Fruit fly (Drosophila melanogaster) whole organism, pupa: ENCODE results near the gene CG5674.

Source experiments
- CG10348 ChIP-seq: fragments of 200-800 bp; sonication (Bioruptor generic); IDR thresholded peaks from 2 replicates; pipeline ENCODE4 v1.3.6; 2022; ENCODE audit warnings: missing biosample characterization, missing genetic modification characterization
- CG12605 ChIP-seq: fragments of 200-800 bp; sonication (Bioruptor generic); IDR thresholded peaks from 2 replicates; pipeline ENCODE4 v1.3.6; 2022; ENCODE audit warnings: missing biosample characterization, missing genetic modification characterization
- CG13204 ChIP-seq: fragments of 200-800 bp; sonication (Bioruptor generic); optimal IDR thresholded peaks from 2 replicates; lab custom pipeline; 2018; ENCODE audit warnings: missing biosample characterization, mild to moderate bottlenecking, missing genetic modification characterization, moderate library complexity
- CG14655 ChIP-seq: fragments of 200-800 bp; sonication (Bioruptor generic); optimal IDR thresholded peaks from 3 replicates; lab custom pipeline; 2017; ENCODE audit warnings: mild to moderate bottlenecking, missing biosample characterization, missing genetic modification reagents, missing genetic modification characterization
- CG15710 ChIP-seq: fragments of 200-800 bp; sonication (Bioruptor generic); optimal IDR thresholded peaks from 2 replicates; lab custom pipeline; 2018; ENCODE audit warnings: missing biosample characterization, mild to moderate bottlenecking, missing genetic modification characterization, moderate library complexity
- CG17806 ChIP-seq: fragments of 200-800 bp; sonication (Bioruptor generic); optimal IDR thresholded peaks from 2 replicates; lab custom pipeline; 2018; ENCODE audit warnings: missing biosample characterization, mild to moderate bottlenecking, missing genetic modification characterization, moderate library complexity
- CG32121 ChIP-seq: fragments of 200-800 bp; sonication (Bioruptor generic); IDR thresholded peaks from 2 replicates; pipeline ENCODE4 v1.3.6; 2022; ENCODE audit warnings: missing biosample characterization, missing genetic modification characterization
- CG34367 ChIP-seq: fragments of 200-800 bp; sonication (Bioruptor generic); optimal IDR thresholded peaks from 2 replicates; lab custom pipeline; 2018; ENCODE audit warnings: missing biosample characterization, mild to moderate bottlenecking, missing genetic modification characterization
- CG4496 ChIP-seq: fragments of 200-800 bp; sonication (Bioruptor generic); IDR thresholded peaks from 3 replicates; pipeline ENCODE4 v1.3.6; 2022; ENCODE audit warnings: missing biosample characterization, missing genetic modification characterization
- CG8159 ChIP-seq: fragments of 200-800 bp; sonication (Bioruptor generic); optimal IDR thresholded peaks from 3 replicates; lab custom pipeline; 2018; ENCODE audit warnings: missing biosample characterization, mild to moderate bottlenecking, missing genetic modification characterization, moderate library complexity
- CG8301 ChIP-seq: fragments of 200-800 bp; sonication (Bioruptor generic); optimal IDR thresholded peaks from 2 replicates; lab custom pipeline; 2018; ENCODE audit warnings: missing biosample characterization, mild to moderate bottlenecking, missing genetic modification characterization
- CG9948 ChIP-seq: fragments of 200-800 bp; sonication (Bioruptor generic); optimal IDR thresholded peaks from 2 replicates; lab custom pipeline; 2018; ENCODE audit warnings: missing biosample characterization, mild to moderate bottlenecking, missing genetic modification characterization, moderate library complexity
- D1 ChIP-seq: fragments of 200-800 bp; sonication (Bioruptor generic); optimal IDR thresholded peaks from 2 replicates; lab custom pipeline; 2018; ENCODE audit warnings: missing biosample characterization, mild to moderate bottlenecking, missing genetic modification characterization, moderate library complexity
- EcR ChIP-seq: fragments of 200-800 bp; sonication (Bioruptor generic); optimal IDR thresholded peaks from 3 replicates; lab custom pipeline; 2019; ENCODE audit warnings: missing biosample characterization, missing genetic modification characterization, mild to moderate bottlenecking, moderate library complexity, missing genetic modification reagents
- Ets98B ChIP-seq: fragments of 200-800 bp; sonication (Bioruptor generic); IDR thresholded peaks from 2 replicates; pipeline ENCODE4 v1.3.6; 2022; ENCODE audit warnings: missing biosample characterization, missing genetic modification characterization
- Pif1A ChIP-seq: fragments of 200-800 bp; sonication (Bioruptor generic); optimal IDR thresholded peaks from 3 replicates; lab custom pipeline; 2016; ENCODE audit warnings: missing biosample characterization, missing genetic modification characterization
- Pif1B ChIP-seq: fragments of 200-800 bp; sonication (Bioruptor generic); optimal IDR thresholded peaks from 3 replicates; lab custom pipeline; 2016; ENCODE audit warnings: missing biosample characterization, missing genetic modification characterization
- Snoo ChIP-seq: fragments of 200-800 bp; sonication (Bioruptor generic); optimal IDR thresholded peaks from 3 replicates; lab custom pipeline; 2017; ENCODE audit warnings: missing biosample characterization, mild to moderate bottlenecking, missing genetic modification characterization, inconsistent platforms
- fd96Ca ChIP-seq: fragments of 200-800 bp; sonication (Bioruptor generic); IDR thresholded peaks from 3 replicates; pipeline ENCODE4 v1.3.6; 2022; ENCODE audit warnings: missing biosample characterization, missing genetic modification characterization
- gl ChIP-seq: fragments of 200-800 bp; sonication (Bioruptor generic); optimal IDR thresholded peaks from 2 replicates; lab custom pipeline; 2018; ENCODE audit warnings: missing biosample characterization, mild to moderate bottlenecking, missing genetic modification characterization
- rn ChIP-seq: fragments of 200-800 bp; sonication (Bioruptor generic); IDR thresholded peaks from 2 replicates; pipeline ENCODE4 v1.3.6; 2022; ENCODE audit warnings: missing biosample characterization, missing genetic modification characterization

Gene CG5674

DNA sequence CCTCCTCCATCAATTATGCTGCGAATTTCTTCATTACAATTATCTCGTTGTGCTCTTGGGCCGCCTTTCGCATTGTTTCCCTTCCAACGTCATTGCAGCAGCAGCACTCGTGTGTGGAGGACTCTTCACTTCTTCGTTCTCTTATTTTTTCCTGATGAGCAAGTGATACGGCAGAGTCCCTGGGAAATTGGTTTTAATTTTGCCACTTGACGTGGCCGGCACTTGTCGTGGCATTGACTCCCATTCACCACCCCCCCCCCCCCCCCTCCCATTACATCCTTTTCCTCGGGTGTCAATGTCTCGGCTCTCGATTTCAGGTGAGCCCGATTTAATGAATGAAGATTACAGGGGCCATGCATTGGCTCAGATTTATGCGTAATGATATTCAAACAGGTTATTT lies 39.0 kb downstream of the CG5674 start:
- TF ChIP-seq CG34367 (tag; lab: Kevin White, UChicago) (no peak), CG8301 (no peak), CG10348 (GFP tag; lab: Robert Waterston, UW) (no peak), CG12605 (GFP tag; lab: Robert Waterston, UW) (no peak), EcR (GFP tag; lab: Kevin White, UChicago) (peak; percentile 69)

- TF ChIP-seq CG4496 (peak; percentile 93), CG12605 (GFP tag; lab: Robert Waterston, UW) (peak; percentile 82), Pif1A (GFP tag; lab: Kevin White, UChicago) (peak; percentile 53), CG8159 (tag; lab: Kevin White, UChicago) (peak; percentile 76), CG13204 (peak; percentile 45), CG32121 (GFP tag; lab: Robert Waterston, UW) (peak; percentile 95), fd96Ca (GFP tag; lab: Robert Waterston, UW) (peak; percentile 87), CG9948 (tag; lab: Kevin White, UChicago) (peak; percentile 76), CG14655 (peak; percentile 80), gl (tag; lab: Kevin White, UChicago) (peak; percentile 14), Snoo (tag; lab: Kevin White, UChicago) (peak; percentile 62), EcR (GFP tag; lab: Kevin White, UChicago) (peak; percentile 23), CG34367 (tag; lab: Kevin White, UChicago) (peak; percentile 58), CG8301 (peak; percentile 75), Ets98B (GFP tag; lab: Robert Waterston, UW) (peak; percentile 91), CG10348 (GFP tag; lab: Robert Waterston, UW) (peak; percentile 53; the same call in 1 of the 2 replicates), CG15710 (tag; lab: Kevin White, UChicago) (peak; percentile 76), rn (peak; percentile 89), CG17806 (tag; lab: Kevin White, UChicago) (peak; percentile 81), Pif1B (GFP tag; lab: Kevin White, UChicago) (peak; percentile 68), D1 (tag; lab: Kevin White, UChicago) (peak; percentile 1)
Measured at dm6 chr2L:18003028-18003836, 40.1 kb downstream of the CG5674 start.

DNA sequence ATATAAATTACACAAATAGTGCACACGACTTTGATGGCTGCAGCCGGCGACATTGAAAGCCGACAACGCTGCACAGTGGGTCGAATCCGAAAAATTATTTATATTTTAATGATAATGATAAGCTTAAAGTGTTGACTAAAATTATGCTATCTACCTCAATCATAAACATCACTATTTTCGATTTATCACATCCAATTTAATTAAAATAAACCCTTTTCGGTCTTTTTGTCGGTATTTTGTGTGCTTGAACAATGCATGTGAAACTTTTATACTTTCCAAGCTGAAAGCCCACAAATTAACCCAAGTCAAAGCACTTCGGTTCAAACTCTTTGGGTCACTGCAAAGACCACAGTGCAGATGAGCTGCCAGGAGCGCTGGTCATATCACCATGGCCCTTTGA lies 42.3 kb downstream of the CG5674 start:
- TF ChIP-seq CG32121 (GFP tag; lab: Robert Waterston, UW) (no peak), CG12605 (GFP tag; lab: Robert Waterston, UW) (no peak), rn (no peak; the same call in 1 of the 2 replicates), gl (tag; lab: Kevin White, UChicago) (no peak), CG34367 (tag; lab: Kevin White, UChicago) (peak; percentile 36), CG4496 (peak; percentile 39; the same call in 2 of the 3 replicates), CG15710 (tag; lab: Kevin White, UChicago) (no peak), Ets98B (GFP tag; lab: Robert Waterston, UW) (peak; percentile 45; the same call in 1 of the 2 replicates), CG10348 (GFP tag; lab: Robert Waterston, UW) (no peak), CG8159 (tag; lab: Kevin White, UChicago) (peak; percentile 45), D1 (tag; lab: Kevin White, UChicago) (no peak), Snoo (tag; lab: Kevin White, UChicago) (no peak), CG17806 (tag; lab: Kevin White, UChicago) (peak; percentile 49), CG8301 (peak; percentile 80), CG13204 (no peak), Pif1A (GFP tag; lab: Kevin White, UChicago) (peak; percentile 55), Pif1B (GFP tag; lab: Kevin White, UChicago) (peak; percentile 29), fd96Ca (GFP tag; lab: Robert Waterston, UW) (peak; percentile 75), EcR (GFP tag; lab: Kevin White, UChicago) (no peak), CG14655 (peak; percentile 83), CG9948 (tag; lab: Kevin White, UChicago) (peak; percentile 67)

dm6 chr2L:18006327-18006726 lies 43.1 kb downstream of the CG5674 start, which contains the start of gene CG5693:
Gene CG5693 (plus strand): TSS chr2L:18006627.
- no peak for TF ChIP-seq CG10348 (GFP tag; lab: Robert Waterston, UW)

dm6 chr2L:18007060-18007459 lies 43.9 kb downstream of the CG5674 start, which contains the start of gene CG42659:
Gene CG42659 (plus strand): TSS chr2L:18007360.
- TF ChIP-seq CG17806 (tag; lab: Kevin White, UChicago) (no peak), CG15710 (tag; lab: Kevin White, UChicago) (no peak), CG10348 (GFP tag; lab: Robert Waterston, UW) (no peak), gl (tag; lab: Kevin White, UChicago) (no peak)

DNA sequence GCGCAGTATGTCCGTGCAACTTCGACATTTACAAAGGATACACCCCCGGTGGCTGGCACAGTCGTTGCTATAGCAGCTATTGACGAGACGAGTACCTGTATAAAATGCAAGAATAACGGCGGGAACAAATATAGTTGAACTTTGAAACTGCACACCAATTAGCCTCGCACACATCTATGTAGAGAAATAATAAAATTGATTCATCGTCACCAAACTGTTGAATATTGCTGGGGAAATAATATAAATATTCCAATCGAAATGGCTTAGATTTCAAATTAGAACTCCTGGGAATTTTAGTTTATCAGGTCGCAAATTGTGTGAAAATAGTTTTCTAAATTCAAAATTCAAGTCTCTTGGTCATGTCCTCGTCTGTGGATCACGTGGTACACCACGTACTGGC lies 44.5 kb downstream of the CG5674 start, which contains the start of the genes CG42634 and CG42635:
Gene CG42634, plus strand, starts transcription at position 301 of the 400 bp plus-strand sequence.
Gene CG42635, plus strand, starts transcription at position 301 of the 400 bp plus-strand sequence.
- TF ChIP-seq CG4496: no peak
- TF ChIP-seq, all 21 proteins: peak for 0
